Fruit fly (Drosophila melanogaster) whole organism, embryonic: ENCODE results near the gene lili.

ENCODE experiments used
- B-H2 ChIP-seq: fragments of 200-800 bp; sonication (Bioruptor generic); optimal IDR thresholded peaks from 2 replicates; lab custom pipeline; 2018; ENCODE audit warnings: missing biosample characterization, mild to moderate bottlenecking, missing genetic modification characterization
- CG11456 ChIP-seq: fragments of 200-800 bp; sonication (Bioruptor generic); IDR thresholded peaks from 3 replicates; pipeline ENCODE4 v1.3.6; 2022; ENCODE audit warnings: missing biosample characterization, missing genetic modification characterization
- CG11504 ChIP-seq: fragments of 200-800 bp; sonication (Bioruptor generic); optimal IDR thresholded peaks from 3 replicates; lab custom pipeline; 2019; ENCODE audit warnings: missing biosample characterization, mild to moderate bottlenecking, missing genetic modification characterization, moderate library complexity
- CG12942 ChIP-seq: fragments of 200-800 bp; sonication (Bioruptor generic); optimal IDR thresholded peaks from 3 replicates; lab custom pipeline; 2016; ENCODE audit warnings: missing biosample characterization, missing genetic modification characterization
- CG14441 ChIP-seq: fragments of 200-800 bp; sonication (Bioruptor generic); IDR thresholded peaks from 2 replicates; pipeline ENCODE4 v1.3.6; 2022; ENCODE audit warnings: missing biosample characterization, missing genetic modification characterization
- CG15479 ChIP-seq: fragments of 200-800 bp; sonication (Bioruptor generic); optimal IDR thresholded peaks from 3 replicates; lab custom pipeline; 2019; ENCODE audit warnings: missing biosample characterization, mild to moderate bottlenecking, missing genetic modification characterization, moderate library complexity
- CG1602 ChIP-seq: fragments of 200-800 bp; sonication (Bioruptor generic); optimal IDR thresholded peaks from 3 replicates; lab custom pipeline; 2016; ENCODE audit warnings: missing biosample characterization, missing genetic modification characterization
- CG16813 ChIP-seq: fragments of 200-800 bp; sonication (Bioruptor generic); IDR thresholded peaks from 3 replicates; pipeline ENCODE4 v1.3.6; 2022; ENCODE audit warnings: missing biosample characterization, missing genetic modification characterization; ENCODE audit not compliant: partially characterized antibody
- CG18619 ChIP-seq: fragments of 200-800 bp; sonication (Bioruptor generic); optimal IDR thresholded peaks from 3 replicates; lab custom pipeline; 2017; ENCODE audit warnings: missing biosample characterization, mild to moderate bottlenecking, missing genetic modification characterization
- CG2120 ChIP-seq: fragments of 200-800 bp; sonication (Bioruptor generic); optimal IDR thresholded peaks from 3 replicates; lab custom pipeline; 2016; ENCODE audit warnings: missing biosample characterization, missing genetic modification characterization
- CG3163 ChIP-seq: fragments of 200-800 bp; sonication (Bioruptor generic); optimal IDR thresholded peaks from 3 replicates; lab custom pipeline; 2016; ENCODE audit warnings: missing biosample characterization, missing genetic modification characterization
- CG32772 ChIP-seq: fragments of 200-800 bp; sonication (Bioruptor generic); IDR thresholded peaks from 2 replicates; pipeline ENCODE4 v1.3.6; 2022; ENCODE audit warnings: missing biosample characterization, missing genetic modification characterization
- CG3995 ChIP-seq: fragments of 200-800 bp; sonication (Bioruptor generic); optimal IDR thresholded peaks from 3 replicates; lab custom pipeline; 2016; ENCODE audit warnings: missing biosample characterization, missing genetic modification characterization
- CG4404 ChIP-seq: fragments of 200-800 bp; sonication (Bioruptor generic); IDR thresholded peaks from 2 replicates; pipeline ENCODE4 v1.3.6; 2022; ENCODE audit warnings: missing biosample characterization, missing genetic modification characterization
- CG5180 ChIP-seq: fragments of 200-800 bp; sonication (Bioruptor generic); optimal IDR thresholded peaks from 3 replicates; lab custom pipeline; 2017; ENCODE audit warnings: missing biosample characterization, missing genetic modification characterization, mild to moderate bottlenecking, moderate library complexity, missing genetic modification reagents
- CG6272 ChIP-seq: fragments of 200-800 bp; sonication (Bioruptor generic); IDR thresholded peaks from 2 replicates; pipeline ENCODE4 v1.3.6; 2022; ENCODE audit warnings: missing biosample characterization, missing genetic modification characterization
- CG7556 ChIP-seq: fragments of 200-800 bp; sonication (Bioruptor generic); optimal IDR thresholded peaks from 2 replicates; lab custom pipeline; 2017; ENCODE audit warnings: missing biosample characterization, mild to moderate bottlenecking, missing genetic modification characterization
- CG8290 ChIP-seq, 3 experiments: fragments of 200-800 bp; sonication (Bioruptor generic); optimal IDR thresholded peaks; 2 replicates each; lab custom pipeline; 2016 to 2019; ENCODE audit warnings: missing biosample characterization in 3 of 3, missing genetic modification characterization in 3 of 3, mild to moderate bottlenecking in 2 of 3, moderate library complexity in 1 of 3
- CG8765 ChIP-seq: fragments of 200-800 bp; sonication (Bioruptor generic); IDR thresholded peaks from 2 replicates; pipeline ENCODE4 v1.3.6; 2022; ENCODE audit warnings: missing biosample characterization, missing genetic modification characterization
- CG9797 ChIP-seq: fragments of 200-800 bp; sonication (Bioruptor generic); optimal IDR thresholded peaks from 3 replicates; lab custom pipeline; 2018; ENCODE audit warnings: missing biosample characterization, mild to moderate bottlenecking, missing genetic modification characterization
- D ChIP-seq, 2 experiments: fragments of 200-800 bp in 1 of 2; fragments of >200 bp in 1 of 2; sonication (Bioruptor generic) in 1 of 2; optimal IDR thresholded peaks; 2 replicates in 1 of 2; 3 replicates in 1 of 2; lab custom pipeline; 2017; ENCODE audit warnings: mild to moderate bottlenecking in 1 of 2, missing biosample characterization in 1 of 2, missing genetic modification characterization in 1 of 2, missing genetic modification reagents in 1 of 2
- Dip3 ChIP-seq: fragments of 200-800 bp; sonication (Bioruptor generic); optimal IDR thresholded peaks from 3 replicates; lab custom pipeline; 2016; ENCODE audit warnings: missing biosample characterization, missing genetic modification characterization
- E2f1 ChIP-seq: fragments of 200-800 bp; sonication (Bioruptor generic); IDR thresholded peaks from 2 replicates; pipeline ENCODE4 v1.3.6; 2022; ENCODE audit warnings: missing biosample characterization, missing genetic modification characterization
- E2f2 ChIP-seq: fragments of 200-800 bp; sonication (Bioruptor generic); IDR thresholded peaks from 2 replicates; pipeline ENCODE4 v1.3.6; 2022; ENCODE audit warnings: missing biosample characterization, missing genetic modification characterization
- ERR ChIP-seq: fragments of 200-800 bp; sonication (Bioruptor generic); optimal IDR thresholded peaks from 2 replicates; lab custom pipeline; 2016; ENCODE audit warnings: missing biosample characterization, missing genetic modification characterization
- Hr39 ChIP-seq: fragments of >200 bp; optimal IDR thresholded peaks from 2 replicates; lab custom pipeline; 2017
- NK7.1 ChIP-seq: fragments of 200-800 bp; sonication (Bioruptor generic); optimal IDR thresholded peaks from 3 replicates; lab custom pipeline; 2016; ENCODE audit warnings: missing biosample characterization, missing genetic modification characterization
- PHDP ChIP-seq: fragments of 200-800 bp; sonication (Bioruptor generic); optimal IDR thresholded peaks from 3 replicates; lab custom pipeline; 2018; ENCODE audit warnings: missing biosample characterization, mild to moderate bottlenecking, missing genetic modification characterization, moderate library complexity
- Ptx1 ChIP-seq: fragments of 200-800 bp; sonication (Bioruptor generic); IDR thresholded peaks from 2 replicates; pipeline ENCODE4 v1.3.6; 2022; ENCODE audit warnings: missing biosample characterization, missing genetic modification characterization
- Ssrp ChIP-seq: fragments of 200-800 bp; sonication (Bioruptor generic); optimal IDR thresholded peaks from 2 replicates; lab custom pipeline; 2018; ENCODE audit warnings: missing biosample characterization, mild to moderate bottlenecking, missing genetic modification characterization, moderate library complexity
- ase ChIP-seq: fragments of 200-800 bp; sonication (Bioruptor generic); IDR thresholded peaks from 3 replicates; pipeline ENCODE4 v1.3.6; 2022; ENCODE audit warnings: missing biosample characterization, missing genetic modification characterization
- bbx ChIP-seq: fragments of 200-800 bp; sonication (Bioruptor generic); IDR thresholded peaks from 2 replicates; pipeline ENCODE4 v1.3.6; 2022; ENCODE audit warnings: missing biosample characterization, missing genetic modification characterization; ENCODE audit not compliant: partially characterized antibody
- dysf ChIP-seq: fragments of 200-800 bp; sonication (Bioruptor generic); IDR thresholded peaks from 3 replicates; pipeline ENCODE4 v1.3.6; 2022; ENCODE audit warnings: missing biosample characterization, missing genetic modification characterization
- eve ChIP-seq, 2 experiments: fragments of >200 bp; optimal IDR thresholded peaks; 2 replicates each; lab custom pipeline; 2017; ENCODE audit warnings: missing biosample characterization in 2 of 2, missing genetic modification characterization in 2 of 2
- ftz-f1 ChIP-seq: fragments of 200-800 bp; sonication (Bioruptor generic); optimal IDR thresholded peaks from 2 replicates; lab custom pipeline; 2016; ENCODE audit warnings: missing biosample characterization, missing genetic modification characterization
- gt ChIP-seq: fragments of 200-800 bp; sonication (Bioruptor generic); IDR thresholded peaks from 2 replicates; pipeline ENCODE4 v1.3.6; 2022; ENCODE audit warnings: missing biosample characterization, missing genetic modification characterization
- mam ChIP-seq: fragments of 200-800 bp; sonication (Bioruptor generic); optimal IDR thresholded peaks from 3 replicates; lab custom pipeline; 2016; ENCODE audit warnings: missing biosample characterization, missing genetic modification characterization
- nau ChIP-seq: fragments of 200-800 bp; sonication (Bioruptor generic); optimal IDR thresholded peaks from 3 replicates; lab custom pipeline; 2017; ENCODE audit warnings: missing biosample characterization, mild to moderate bottlenecking, missing genetic modification characterization, missing genetic modification reagents
- onecut ChIP-seq: fragments of 200-800 bp; sonication (Bioruptor generic); IDR thresholded peaks from 2 replicates; pipeline ENCODE4 v1.3.6; 2022; ENCODE audit warnings: missing biosample characterization, missing genetic modification characterization
- pho ChIP-seq: fragments of 200-800 bp; sonication (Bioruptor generic); optimal IDR thresholded peaks from 2 replicates; lab custom pipeline; 2016; ENCODE audit warnings: missing biosample characterization, missing genetic modification characterization
- pros ChIP-seq: fragments of 200-800 bp; sonication (Bioruptor generic); optimal IDR thresholded peaks from 3 replicates; lab custom pipeline; 2019; ENCODE audit warnings: missing biosample characterization, mild to moderate bottlenecking, missing genetic modification characterization, moderate library complexity
- ro ChIP-seq: fragments of 200-800 bp; sonication (Bioruptor generic); IDR thresholded peaks from 2 replicates; pipeline ENCODE4 v1.3.6; 2022; ENCODE audit warnings: missing biosample characterization, missing genetic modification characterization
- sens ChIP-seq: fragments of 200-800 bp; sonication (Bioruptor generic); peaks from one replicate; lab custom pipeline; 2016; ENCODE audit warnings: missing biosample characterization, missing genetic modification characterization
- sqz ChIP-seq: fragments of 200-800 bp; sonication (Bioruptor generic); optimal IDR thresholded peaks from 3 replicates; lab custom pipeline; 2018; ENCODE audit warnings: missing biosample characterization, mild to moderate bottlenecking, missing genetic modification characterization
- tap ChIP-seq: fragments of 200-800 bp; optimal IDR thresholded peaks from 3 replicates; lab custom pipeline; 2019; ENCODE audit warnings: missing biosample characterization, mild to moderate bottlenecking, missing genetic modification characterization, moderate library complexity
- tgo ChIP-seq: fragments of 200-800 bp; sonication (Bioruptor generic); IDR thresholded peaks from 3 replicates; pipeline ENCODE4 v1.3.6; 2022; ENCODE audit warnings: missing biosample characterization, missing genetic modification characterization
- vvl ChIP-seq: fragments of 200-800 bp; sonication (Bioruptor generic); IDR thresholded peaks from 2 replicates; pipeline ENCODE4 v1.3.6; 2022; ENCODE audit warnings: missing biosample characterization, missing genetic modification characterization
- z ChIP-seq: fragments of 200-800 bp; sonication (Bioruptor generic); IDR thresholded peaks from 3 replicates; pipeline ENCODE4 v1.3.6; 2022; ENCODE audit warnings: missing biosample characterization, missing genetic modification characterization
- zf30C ChIP-seq: fragments of 200-800 bp; sonication (Bioruptor generic); optimal IDR thresholded peaks from 3 replicates; lab custom pipeline; 2018; ENCODE audit warnings: missing biosample characterization, mild to moderate bottlenecking, missing genetic modification characterization

lili gene

DNA sequence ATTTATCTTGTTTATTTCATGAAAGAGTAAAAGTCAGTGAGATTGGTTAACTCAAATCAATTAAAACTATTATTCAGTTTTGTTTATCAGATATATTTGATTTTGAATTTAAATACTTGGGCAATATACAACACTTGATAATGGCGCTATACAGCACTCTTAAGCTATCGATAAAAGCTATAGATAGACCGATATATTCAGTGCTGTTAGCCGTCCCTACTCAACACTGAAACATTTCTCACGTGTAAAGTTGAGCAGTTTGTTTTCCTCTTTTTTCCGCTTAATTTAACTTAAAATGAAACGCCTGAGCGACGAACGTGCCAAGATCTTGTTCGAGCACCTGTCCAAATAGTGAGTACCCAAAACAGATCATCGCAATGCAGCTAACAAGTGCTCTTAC, 36.6 kb upstream of the lili start, which contains the start of gene CG7006 (continued):
- peak; percentile 52 for TF ChIP-seq CG7556 (GFP tag; lab: Kevin White, UChicago)
- peak; percentile 59 for TF ChIP-seq CG3163 (GFP tag; lab: Kevin White, UChicago)
- no peak; the same call in 1 of the 2 replicates for TF ChIP-seq ro (GFP tag; lab: Robert Waterston, UW)
- TF ChIP-seq bbx (GFP tag; lab: Robert Waterston, UW) = peak; percentile 76
- peak; percentile 38 for TF ChIP-seq NK7.1 (GFP tag; lab: Kevin White, UChicago)
- no peak for TF ChIP-seq ase (GFP tag; lab: Robert Waterston, UW)
- TF ChIP-seq E2f2 (GFP tag; lab: Robert Waterston, UW) = peak; percentile 96
- peak; percentile 29; the same call in 1 of the 2 replicates for TF ChIP-seq CG6272 (GFP tag; lab: Robert Waterston, UW)
- TF ChIP-seq tap (tag; lab: Kevin White, UChicago) = no peak
- TF ChIP-seq E2f1 (GFP tag; lab: Robert Waterston, UW) = 0 out of 2 replicates have a peak, but pooled peaks have one; percentile 42
- peak; percentile 94 for TF ChIP-seq CG2120
- TF ChIP-seq nau (GFP tag; lab: Kevin White, UChicago) = no peak
- no peak for TF ChIP-seq Ssrp (tag; lab: Kevin White, UChicago)
- peak; percentile 90 for TF ChIP-seq B-H2 (GFP tag; lab: Kevin White, UChicago)
- peak; percentile 64 for TF ChIP-seq Ptx1
- TF ChIP-seq eve (GFP tag; optimal IDR thresholded peaks at IDR 0.05; lab: Kevin White, UChicago) = no peak
- TF ChIP-seq CG8290 (GFP tag; optimal IDR thresholded peaks at IDR 0.05; lab: Kevin White, UChicago) = peak; percentile 70
- no peak for TF ChIP-seq CG8290 (tag; optimal IDR thresholded peaks at IDR 0.05; lab: Kevin White, UChicago)
- no peak for TF ChIP-seq CG11504
- no peak for TF ChIP-seq D (optimal IDR thresholded peaks at IDR 0.05; lab: Kevin White, UChicago)
- no peak for TF ChIP-seq D (GFP tag; optimal IDR thresholded peaks at IDR 0.05; lab: Kevin White, UChicago)
- TF ChIP-seq CG5180 (GFP tag; lab: Kevin White, UChicago) = no peak
- no peak for TF ChIP-seq CG14441
- peak; percentile 56 for TF ChIP-seq CG1602
- peak; percentile 31; the same call in 1 of the 2 replicates for TF ChIP-seq CG4404 (GFP tag; lab: Robert Waterston, UW)
- no peak for TF ChIP-seq zf30C
- TF ChIP-seq ftz-f1 (GFP tag; lab: Kevin White, UChicago) = no peak
- peak; percentile 75 for TF ChIP-seq Dip3 (GFP tag; lab: Kevin White, UChicago)

DNA sequence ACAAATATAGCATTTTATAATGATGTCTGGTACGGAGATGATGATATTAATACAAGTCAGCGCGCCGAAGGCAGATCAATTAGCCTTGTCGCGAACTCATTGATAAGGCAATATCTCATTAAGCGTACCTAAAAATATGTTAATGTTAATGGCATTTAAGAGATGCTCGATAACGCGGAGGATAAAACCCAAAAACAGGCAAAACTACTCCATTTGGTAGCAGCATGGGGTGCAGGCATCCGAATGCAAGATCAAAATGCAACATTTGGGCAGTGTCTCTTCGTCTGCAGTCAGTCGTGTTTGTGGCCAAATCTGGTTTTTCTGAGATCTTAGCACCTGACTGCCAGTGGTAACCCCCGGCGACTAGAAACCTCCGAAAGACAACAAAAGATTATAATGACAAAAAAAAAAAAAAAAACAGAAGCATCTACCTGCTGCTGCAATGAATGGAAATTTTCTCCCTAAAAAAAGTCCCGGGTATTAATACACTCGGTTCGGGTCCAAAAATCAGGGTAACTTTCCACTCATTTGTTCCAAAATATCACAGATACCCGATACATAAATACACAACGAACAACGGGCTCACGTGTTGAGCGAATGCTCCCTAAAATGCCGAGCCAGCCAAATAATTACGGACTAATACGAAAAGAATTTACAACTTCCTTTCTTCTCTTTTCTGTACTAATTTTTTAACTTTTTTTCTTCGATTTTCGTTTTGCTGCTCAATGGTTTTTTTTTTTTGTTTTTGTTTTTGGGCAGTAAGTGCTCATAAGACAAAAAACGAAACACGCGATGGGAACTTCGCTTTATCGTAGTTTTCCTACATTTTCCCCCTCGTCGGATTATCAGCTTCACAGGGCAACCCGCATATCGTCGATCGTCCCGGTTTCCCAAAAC, 32.4 kb upstream of the lili start:
- TF ChIP-seq dysf (no peak), sqz (GFP tag; lab: Kevin White, UChicago) (peak; percentile 80), gt (GFP tag; lab: Robert Waterston, UW) (no peak), pros (GFP tag; lab: Kevin White, UChicago) (no peak), ERR (GFP tag; lab: Kevin White, UChicago) (no peak), z (GFP tag; lab: Robert Waterston, UW) (peak; percentile 64; the same call in 1 of the 3 replicates), CG8765 (GFP tag; lab: Robert Waterston, UW) (no peak), Hr39 (lab: Kevin White, UChicago) (no peak), CG16813 (GFP tag; lab: Robert Waterston, UW) (no peak), CG3995 (GFP tag; lab: Kevin White, UChicago) (no peak), tgo (GFP tag; lab: Robert Waterston, UW) (no peak), onecut (GFP tag; lab: Robert Waterston, UW) (no peak), pho (GFP tag; lab: Kevin White, UChicago) (no peak), mam (GFP tag; lab: Kevin White, UChicago) (no peak), CG9797 (no peak), sens (GFP tag; lab: Kevin White, UChicago) (peak; percentile 48), CG11456 (GFP tag; lab: Robert Waterston, UW) (no peak), CG32772 (GFP tag; lab: Robert Waterston, UW) (0 out of 2 replicates have a peak, but pooled peaks have one; percentile 30), nau (GFP tag; lab: Kevin White, UChicago) (no peak), vvl (0 out of 2 replicates have a peak, but pooled peaks have one; percentile 19), PHDP (no peak), CG15479 (peak; percentile 53), CG12942 (GFP tag; lab: Kevin White, UChicago) (no peak), CG18619 (GFP tag; lab: Kevin White, UChicago) (no peak)
